Worm (Caenorhabditis elegans): Measurements from ENCODE around the gene C33D9.8.

The C33D9.8 gene

DNA sequence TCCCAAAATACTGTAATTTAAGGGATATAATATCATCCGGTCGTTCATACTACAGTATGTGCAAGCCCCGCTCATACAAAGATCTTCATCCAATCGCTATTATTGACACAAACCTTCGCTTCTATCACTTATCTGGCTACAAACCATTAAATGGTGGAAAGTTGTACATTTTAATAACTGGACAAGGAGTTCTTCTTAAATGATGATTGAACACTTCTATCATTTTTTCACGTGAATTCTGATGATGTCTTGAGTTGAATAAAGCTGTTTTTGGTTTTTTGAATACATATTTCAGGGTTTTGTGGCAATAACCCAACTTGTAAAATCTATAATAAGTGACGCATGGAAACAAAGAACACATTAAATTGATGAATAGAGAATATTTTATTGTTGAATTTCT, 36.0 kb upstream of the C33D9.8 start (continued):
- TF ChIP-seq sea-2 (GFP tag; IDR thresholded peaks at IDR 0.05) (no peak), let-607 (tag; optimal IDR thresholded peaks at IDR 0.05) (no peak), cebp-1 (GFP tag; IDR thresholded peaks at IDR 0.05) (no peak), cebp-1 (tag; optimal IDR thresholded peaks at IDR 0.05) (no peak), atf-7 (tag; optimal IDR thresholded peaks at IDR 0.05) (no peak), madf-10 (tag; optimal IDR thresholded peaks at IDR 0.05) (no peak)

ce11 chrIV:8821147-8821546, 34.6 kb upstream of the C33D9.8 start, which contains the start of gene T28C6.5:
T28C6.5 (plus strand) TSS chrIV:8821447.
- TF ChIP-seq ztf-22 (GFP tag; optimal IDR thresholded peaks at IDR 0.05) = no peak
- no peak for TF ChIP-seq snpc-3.4 (tag; optimal IDR thresholded peaks at IDR 0.05)

DNA sequence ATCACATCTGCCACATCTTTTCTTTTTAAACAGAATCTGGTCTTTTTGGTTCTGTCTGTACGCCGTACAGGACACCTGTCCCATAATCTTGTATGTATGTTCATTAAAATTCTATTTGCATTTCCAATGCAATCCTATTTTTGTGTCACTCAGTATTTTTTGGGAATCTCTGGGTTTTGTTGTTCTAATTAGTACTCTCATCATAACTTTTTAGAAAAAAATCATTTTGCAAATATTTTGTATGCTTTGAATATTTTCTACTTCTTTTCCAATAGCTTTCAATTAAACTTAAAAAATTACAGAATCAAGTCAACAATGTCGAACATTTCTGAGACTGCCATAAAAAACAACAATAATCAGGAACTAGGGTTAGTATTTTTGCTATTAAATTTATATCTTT, 33.5 kb upstream of the C33D9.8 start, which contains the start of gene T28C6.3:
Gene T28C6.3 (plus strand): TSS at position 301 of the 400 bp plus-strand sequence.
- TF ChIP-seq dox-1 (GFP tag; IDR thresholded peaks at IDR 0.05) = no peak
- no peak for TF ChIP-seq F37B4.10 (GFP tag; IDR thresholded peaks at IDR 0.05)
- no peak for TF ChIP-seq egl-18 (GFP tag; IDR thresholded peaks at IDR 0.05)
- no peak for TF ChIP-seq ceh-100 (GFP tag; IDR thresholded peaks at IDR 0.05)

- no peak for TF ChIP-seq T07F8.4 (tag; optimal IDR thresholded peaks at IDR 0.05)
- TF ChIP-seq B0261.1 (tag; optimal IDR thresholded peaks at IDR 0.05) = no peak
- no peak for TF ChIP-seq atf-7 (tag; optimal IDR thresholded peaks at IDR 0.05)
- TF ChIP-seq ets-4 (GFP tag; optimal IDR thresholded peaks at IDR 0.05) = no peak
- TF ChIP-seq rec-8 (tag; optimal IDR thresholded peaks at IDR 0.05) = no peak
These were observed 32.9 kb upstream of the C33D9.8 start for ce11 chrIV:8819471-8819870.

ce11 chrIV:8817639-8818038, 31.1 kb upstream of the C33D9.8 start, which contains the start of gene T28C6.10:
T28C6.10 (plus strand) TSS chrIV:8817939.
- TF ChIP-seq rcor-1 (GFP tag; IDR thresholded peaks at IDR 0.05) (no peak), nfya-2 (GFP tag; IDR thresholded peaks at IDR 0.05) (no peak), sdz-38 (tag; optimal IDR thresholded peaks at IDR 0.05) (no peak), ceh-27 (GFP tag; optimal IDR thresholded peaks at IDR 0.05) (no peak), hlh-26 (GFP tag; conservative IDR thresholded peaks at IDR 0.05) (no peak), attf-5 (GFP tag; optimal IDR thresholded peaks at IDR 0.05) (no peak), let-526 (GFP tag; IDR thresholded peaks at IDR 0.05) (no peak), bed-2 (GFP tag; IDR thresholded peaks at IDR 0.05) (no peak), snpc-1.3 (tag; optimal IDR thresholded peaks at IDR 0.05; ENCODE audit: insufficient read depth) (no peak), ceh-58 (GFP tag; IDR thresholded peaks at IDR 0.05) (no peak), Y95B8A.8 (GFP tag; IDR thresholded peaks at IDR 0.05) (no peak), mes-4 (tag; optimal IDR thresholded peaks at IDR 0.05) (no peak)

ce11 chrIV:8816617-8817016, 30.1 kb upstream of the C33D9.8 start:
- TF ChIP-seq F52B5.7 (tag; optimal IDR thresholded peaks at IDR 0.05) = no peak
- TF ChIP-seq snpc-1.3 (tag; optimal IDR thresholded peaks at IDR 0.05; ENCODE audit: insufficient read depth) = no peak
- TF ChIP-seq Y53G8AR.9 (GFP tag; conservative IDR thresholded peaks at IDR 0.05) = no peak
- TF ChIP-seq T07F8.4 (tag; optimal IDR thresholded peaks at IDR 0.05) = no peak
- no peak for TF ChIP-seq ama-1 (optimal IDR thresholded peaks at IDR 0.05)
- no peak for TF ChIP-seq ama-1 (GFP tag; optimal IDR thresholded peaks at IDR 0.05)
- peak; percentile 86 for TF ChIP-seq egrh-3 (GFP tag; IDR thresholded peaks at IDR 0.05)

All from whole organism, young adult.